Worm (Caenorhabditis elegans) whole organism, L1 larva: ENCODE data around the gene nhr-123.

Experiments
- C34B4.2 ChIP-seq: sonication (generic microtip); optimal IDR thresholded peaks from 2 replicates; lab custom pipeline; 2017; ENCODE audit warnings: mild to moderate bottlenecking, missing genetic modification characterization, missing compliant biosample characterization
- aha-1 ChIP-seq: fragments of 150-350 bp; optimal IDR thresholded peaks from 2 replicates; lab custom pipeline; 2014; ENCODE audit warnings: missing biosample characterization, missing genetic modification characterization
- ama-1 ChIP-seq: fragments of 150-350 bp; optimal IDR thresholded peaks from 2 replicates; lab custom pipeline; 2014
- ceh-63 ChIP-seq: fragments of 200-800 bp; sonication (Bioruptor generic); optimal IDR thresholded peaks from 2 replicates; lab custom pipeline; 2018; ENCODE audit warnings: mild to moderate bottlenecking, missing genetic modification characterization, missing compliant biosample characterization
- ceh-82 ChIP-seq, 3 experiments: fragments of 150-350 bp in 1 of 3; sonication (generic microtip) in 2 of 3; optimal IDR thresholded peaks; 2 replicates each; lab custom pipeline; 2014 to 2017; ENCODE audit warnings: missing biosample characterization in 3 of 3, missing genetic modification characterization in 3 of 3
- ceh-88 ChIP-seq: fragments of 200-800 bp; sonication (Bioruptor generic); IDR thresholded peaks from 2 replicates; pipeline ENCODE4 v1.3.6; 2022; ENCODE audit warnings: missing genetic modification characterization, missing compliant biosample characterization
- ceh-90 ChIP-seq: sonication (generic microtip); optimal IDR thresholded peaks from 2 replicates; lab custom pipeline; 2016; ENCODE audit warnings: missing genetic modification characterization, missing compliant biosample characterization
- dsc-1 ChIP-seq: sonication (generic microtip); optimal IDR thresholded peaks from 2 replicates; lab custom pipeline; 2016; ENCODE audit warnings: mild to moderate bottlenecking, missing genetic modification characterization, missing compliant biosample characterization
- efl-1 ChIP-seq, 4 experiments: fragments of 150-350 bp; optimal IDR thresholded peaks in 3 of 4; peaks in 1 of 4; 1 replicate in 1 of 4; 2 replicates in 3 of 4; lab custom pipeline; 2014; ENCODE audit warnings: missing biosample characterization in 2 of 4, missing genetic modification characterization in 2 of 4, missing genetic modification reagents in 2 of 4
- egl-27 ChIP-seq, 2 experiments: fragments of 150-350 bp in 1 of 2; sonication (generic microtip); optimal IDR thresholded peaks; 3 replicates each; lab custom pipeline; 2017 to 2018; ENCODE audit warnings: missing biosample characterization in 2 of 2, missing genetic modification characterization in 2 of 2, missing genetic modification reagents in 2 of 2
- elt-2 ChIP-seq: sonication (generic microtip); optimal IDR thresholded peaks from 2 replicates; lab custom pipeline; 2016; ENCODE audit warnings: missing genetic modification characterization, mild to moderate bottlenecking, inconsistent platforms, missing compliant biosample characterization, missing genetic modification reagents
- ets-5 ChIP-seq: fragments of 200-800 bp; sonication (Bioruptor generic); IDR thresholded peaks from 2 replicates; pipeline ENCODE4 v1.3.6; 2022; ENCODE audit warnings: missing genetic modification characterization, missing compliant biosample characterization
- fos-1 ChIP-seq: fragments of 150-350 bp; optimal IDR thresholded peaks from 2 replicates; lab custom pipeline; 2014; ENCODE audit warnings: missing biosample characterization, missing genetic modification characterization
- hpl-2 ChIP-seq: fragments of 150-350 bp; optimal IDR thresholded peaks from 2 replicates; lab custom pipeline; 2014; ENCODE audit warnings: missing biosample characterization, missing genetic modification reagents, missing genetic modification characterization
- irx-1 ChIP-seq: sonication (generic microtip); optimal IDR thresholded peaks from 2 replicates; lab custom pipeline; 2016; ENCODE audit warnings: missing genetic modification characterization, missing compliant biosample characterization
- isw-1 ChIP-seq: fragments of 200-800 bp; sonication (Bioruptor generic); IDR thresholded peaks from 2 replicates; pipeline ENCODE4 v1.3.6; 2022; ENCODE audit warnings: missing genetic modification characterization, missing compliant biosample characterization
- lin-15B ChIP-seq: fragments of 150-350 bp; sonication (generic microtip); optimal IDR thresholded peaks from 3 replicates; lab custom pipeline; 2014; ENCODE audit warnings: missing biosample characterization, missing genetic modification characterization
- lin-35 ChIP-seq, 2 experiments: fragments of 150-350 bp; optimal IDR thresholded peaks; 2 replicates each; lab custom pipeline; 2014; ENCODE audit warnings: missing biosample characterization in 2 of 2, missing genetic modification characterization in 2 of 2, missing genetic modification reagents in 2 of 2
- mdl-1 ChIP-seq, 2 experiments: fragments of 150-350 bp; optimal IDR thresholded peaks; 2 replicates each; lab custom pipeline; 2014 to 2017; ENCODE audit warnings: missing biosample characterization in 2 of 2, missing genetic modification characterization in 2 of 2, inconsistent platforms in 1 of 2
- mef-2 ChIP-seq: fragments of 150-350 bp; optimal IDR thresholded peaks from 2 replicates; lab custom pipeline; 2014; ENCODE audit warnings: missing biosample characterization, missing genetic modification characterization
- mep-1 ChIP-seq: fragments of 150-350 bp; optimal IDR thresholded peaks from 2 replicates; lab custom pipeline; 2014; ENCODE audit warnings: missing biosample characterization, missing genetic modification characterization
- nhr-11 ChIP-seq: fragments of 150-350 bp; optimal IDR thresholded peaks from 2 replicates; lab custom pipeline; 2014; ENCODE audit warnings: missing biosample characterization, missing genetic modification characterization
- nhr-12 ChIP-seq: sonication (generic microtip); optimal IDR thresholded peaks from 2 replicates; lab custom pipeline; 2017; ENCODE audit warnings: missing biosample characterization, missing genetic modification characterization
- nhr-20 ChIP-seq: sonication (generic microtip); optimal IDR thresholded peaks from 2 replicates; lab custom pipeline; 2016; ENCODE audit warnings: mild to moderate bottlenecking, missing genetic modification characterization, missing compliant biosample characterization
- nhr-71 ChIP-seq: sonication (generic microtip); optimal IDR thresholded peaks from 2 replicates; lab custom pipeline; 2016; ENCODE audit warnings: mild to moderate bottlenecking, missing genetic modification characterization, moderate library complexity, missing compliant biosample characterization
- nhr-77 ChIP-seq: fragments of 150-350 bp; optimal IDR thresholded peaks from 2 replicates; lab custom pipeline; 2014; ENCODE audit warnings: missing biosample characterization, missing genetic modification characterization
- nhr-85 ChIP-seq: sonication (generic microtip); peaks from one replicate; lab custom pipeline; 2016; ENCODE audit warnings: missing genetic modification characterization, inconsistent platforms, missing compliant biosample characterization
- nhr-90 ChIP-seq: sonication (generic microtip); optimal IDR thresholded peaks from 2 replicates; lab custom pipeline; 2016; ENCODE audit warnings: mild to moderate bottlenecking, missing genetic modification characterization, missing compliant biosample characterization; ENCODE audit not compliant: poor library complexity
- pqm-1 ChIP-seq: sonication (generic microtip); optimal IDR thresholded peaks from 3 replicates; lab custom pipeline; 2017; ENCODE audit warnings: missing biosample characterization, missing genetic modification characterization
- rnt-1 ChIP-seq: sonication (generic microtip); optimal IDR thresholded peaks from 2 replicates; lab custom pipeline; 2016; ENCODE audit warnings: mild to moderate bottlenecking, missing genetic modification characterization, moderate library complexity, missing compliant biosample characterization
- sox-4 ChIP-seq: sonication (generic microtip); optimal IDR thresholded peaks from 2 replicates; lab custom pipeline; 2016; ENCODE audit warnings: missing genetic modification characterization, missing compliant biosample characterization
- swsn-7 ChIP-seq: sonication (generic microtip); optimal IDR thresholded peaks from 2 replicates; lab custom pipeline; 2016; ENCODE audit warnings: missing genetic modification characterization, missing compliant biosample characterization
- vab-15 ChIP-seq: sonication (generic microtip); optimal IDR thresholded peaks from 2 replicates; lab custom pipeline; 2017; ENCODE audit warnings: missing genotype, mild to moderate bottlenecking, missing genetic modification characterization, missing compliant biosample characterization
- xbp-1 ChIP-seq: sonication (generic microtip); optimal IDR thresholded peaks from 2 replicates; lab custom pipeline; 2016; ENCODE audit warnings: missing genetic modification characterization, missing compliant biosample characterization
- zag-1 ChIP-seq: fragments of 150-350 bp; optimal IDR thresholded peaks from 2 replicates; lab custom pipeline; 2014; ENCODE audit warnings: missing biosample characterization, missing genetic modification characterization
- zip-4 ChIP-seq: fragments of 200-800 bp; sonication (Bioruptor generic); optimal IDR thresholded peaks from 2 replicates; lab custom pipeline; 2018; ENCODE audit warnings: mild to moderate bottlenecking, missing genetic modification characterization, moderate library complexity, missing compliant biosample characterization

Gene nhr-123

ce11 chrV:449685-450084 is 1.6 kb upstream of the nhr-123 start, which contains the start of gene M02H5.8:
M02H5.8 (plus strand) TSS chrV:449981.
- TF ChIP-seq egl-27 (tag; optimal IDR thresholded peaks at IDR 0.05; lab: Kevin White, UChicago) = no peak
- no peak for TF ChIP-seq xbp-1 (tag; lab: Kevin White, UChicago)
- TF ChIP-seq efl-1 (optimal IDR thresholded peaks at IDR 0.05; lab: Kevin White, UChicago) = no peak
- TF ChIP-seq efl-1 (GFP tag; optimal IDR thresholded peaks at IDR 0.05 in 1 of 2; lab: Kevin White, UChicago) = peak in 1 of 2 experiments; percentile 31

- TF ChIP-seq dsc-1 (no peak), ama-1 (lab: Kevin White, UChicago) (no peak), ceh-88 (GFP tag; lab: Robert Waterston, UW) (no peak), xbp-1 (tag; lab: Kevin White, UChicago) (no peak), irx-1 (tag; lab: Kevin White, UChicago) (no peak), nhr-77 (tag; lab: Kevin White, UChicago) (no peak), ceh-90 (tag; lab: Kevin White, UChicago) (no peak), lin-15B (no peak), isw-1 (GFP tag; lab: Robert Waterston, UW) (no peak), nhr-12 (tag; lab: Kevin White, UChicago) (no peak), lin-35 (GFP tag; optimal IDR thresholded peaks at IDR 0.05; lab: Kevin White, UChicago) (no peak), nhr-85 (tag; lab: Kevin White, UChicago) (no peak), fos-1 (no peak)
Measured at ce11 chrV:453569-453968, 2.3 kb downstream of the nhr-123 start, which contains the start of gene nhr-98. nhr-98 (plus strand) TSS chrV:453869.

ce11 chrV:457839-458238 is 6.6 kb downstream of the nhr-123 start:
- TF ChIP-seq vab-15 (tag; lab: Kevin White, UChicago) (no peak), ets-5 (GFP tag; lab: Robert Waterston, UW) (no peak), swsn-7 (no peak), hpl-2 (GFP tag; lab: Kevin White, UChicago) (no peak), mef-2 (tag; lab: Kevin White, UChicago) (no peak), zag-1 (tag; lab: Kevin White, UChicago) (no peak), mdl-1 (tag; optimal IDR thresholded peaks at IDR 0.05; lab: Kevin White, UChicago) (no peak), ceh-63 (GFP tag; lab: Kevin White, UChicago) (no peak), C34B4.2 (no peak), ceh-82 (tag; optimal IDR thresholded peaks at IDR 0.05; lab: Kevin White, UChicago) (no peak), rnt-1 (tag; lab: Kevin White, UChicago) (no peak), sox-4 (tag; lab: Kevin White, UChicago) (no peak), mep-1 (no peak), isw-1 (GFP tag; lab: Robert Waterston, UW) (no peak), pqm-1 (tag; lab: Kevin White, UChicago) (no peak), zip-4 (GFP tag; lab: Kevin White, UChicago) (no peak)
- TF ChIP-seq, all 84 proteins: peak for 0

DNA sequence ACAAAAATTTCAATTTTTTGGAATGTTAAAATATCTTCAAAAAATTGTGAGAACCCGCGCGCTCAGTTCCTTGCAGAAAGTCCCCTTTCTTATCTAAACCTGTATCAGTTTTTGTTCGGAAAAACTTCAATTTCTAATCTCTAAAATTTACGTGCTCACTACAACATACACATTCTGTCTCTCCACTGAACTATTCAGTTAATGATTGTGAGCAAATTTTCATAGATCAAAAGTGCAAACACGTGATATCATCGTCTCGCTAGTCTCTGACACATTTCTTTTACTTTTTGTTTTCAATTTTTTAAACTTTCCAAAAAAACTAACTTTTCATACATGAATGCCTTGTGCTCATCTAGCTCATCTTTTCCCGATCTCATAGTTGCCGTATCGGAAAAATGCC is 8.2 kb downstream of the nhr-123 start, which contains the start of gene nhr-203:
Gene nhr-203 (plus strand): TSS at position 332 of the 400 bp plus-strand sequence.
- TF ChIP-seq lin-35 (GFP tag; optimal IDR thresholded peaks at IDR 0.05; lab: Kevin White, UChicago) (peak in 1 of 2 experiments; percentile 39), nhr-71 (tag; lab: Kevin White, UChicago) (peak; percentile 43), ama-1 (lab: Kevin White, UChicago) (no peak), elt-2 (tag; lab: Kevin White, UChicago) (peak; percentile 83), nhr-11 (tag; lab: Kevin White, UChicago) (no peak), rnt-1 (tag; lab: Kevin White, UChicago) (no peak), nhr-20 (peak; percentile 48), nhr-90 (tag; lab: Kevin White, UChicago) (peak; percentile 4), aha-1 (no peak)
